Fruit fly (Drosophila melanogaster): ENCODE data around the gene CG6204.

- TF ChIP-seq pan (optimal IDR thresholded peaks at IDR 0.05) (no peak), psq (optimal IDR thresholded peaks at IDR 0.05) (no peak)
Observed at dm6 chr3R:24213644-24214043, 20.0 kb downstream of the CG6204 start.
